Fruit fly (Drosophila melanogaster) whole organism, embryonic: ENCODE results near the gene CG14280.
A peak's percentile ranks its signal among the peaks of the same experiment; 100 is the strongest.

Experiments used
- Abd-B ChIP-seq: fragments of 200-800 bp; sonication (Bioruptor generic); optimal IDR thresholded peaks from 2 replicates; lab custom pipeline; 2018; ENCODE audit warnings: missing biosample characterization, mild to moderate bottlenecking, missing genetic modification characterization, moderate library complexity
- Adf1 ChIP-seq: fragments of 200-800 bp; sonication (Bioruptor generic); IDR thresholded peaks from 2 replicates; pipeline ENCODE4 v1.3.6; 2022; ENCODE audit warnings: missing biosample characterization, missing genetic modification characterization
- Aef1 ChIP-seq: fragments of 200-800 bp; sonication (Bioruptor generic); IDR thresholded peaks from 3 replicates; pipeline ENCODE4 v1.3.6; 2022; ENCODE audit warnings: missing biosample characterization, missing genetic modification characterization
- CG1024 ChIP-seq: fragments of 200-800 bp; sonication (Bioruptor generic); IDR thresholded peaks from 2 replicates; pipeline ENCODE4 v1.3.6; 2022; ENCODE audit warnings: missing biosample characterization, missing genetic modification characterization
- CG10543 ChIP-seq: fragments of 200-800 bp; sonication (Bioruptor generic); optimal IDR thresholded peaks from 3 replicates; lab custom pipeline; 2017; ENCODE audit warnings: missing biosample characterization, mild to moderate bottlenecking, missing genetic modification characterization, moderate library complexity
- CG11085 ChIP-seq: fragments of 200-800 bp; sonication (Bioruptor generic); IDR thresholded peaks from 2 replicates; pipeline ENCODE4 v1.3.6; 2022; ENCODE audit warnings: missing biosample characterization, missing genetic modification characterization
- CG11398 ChIP-seq: fragments of 200-800 bp; sonication (Bioruptor generic); optimal IDR thresholded peaks from 2 replicates; lab custom pipeline; 2016; ENCODE audit warnings: missing biosample characterization, missing genetic modification characterization
- CG11456 ChIP-seq: fragments of 200-800 bp; sonication (Bioruptor generic); IDR thresholded peaks from 3 replicates; pipeline ENCODE4 v1.3.6; 2022; ENCODE audit warnings: missing biosample characterization, missing genetic modification characterization
- CG12659 ChIP-seq: fragments of 200-800 bp; sonication (Bioruptor generic); optimal IDR thresholded peaks from 3 replicates; lab custom pipeline; 2017; ENCODE audit warnings: mild to moderate bottlenecking, missing biosample characterization, missing genetic modification reagents, missing genetic modification characterization
- CG14050 ChIP-seq: fragments of 200-800 bp; sonication (Bioruptor generic); IDR thresholded peaks from 3 replicates; pipeline ENCODE4 v1.3.6; 2022; ENCODE audit warnings: missing biosample characterization, missing genetic modification characterization
- CG15696 ChIP-seq: fragments of 200-800 bp; sonication (Bioruptor generic); optimal IDR thresholded peaks from 2 replicates; lab custom pipeline; 2019; ENCODE audit warnings: missing biosample characterization, mild to moderate bottlenecking, missing genetic modification characterization, moderate library complexity
- CG2202 ChIP-seq: fragments of 200-800 bp; sonication (Bioruptor generic); optimal IDR thresholded peaks from 2 replicates; lab custom pipeline; 2018; ENCODE audit warnings: missing biosample characterization, mild to moderate bottlenecking, missing genetic modification characterization
- CG3281 ChIP-seq: fragments of 200-800 bp; sonication (Bioruptor generic); optimal IDR thresholded peaks from 3 replicates; lab custom pipeline; 2017; ENCODE audit warnings: missing biosample characterization, mild to moderate bottlenecking, missing genetic modification characterization
- CG33213 ChIP-seq: fragments of 200-800 bp; sonication (Bioruptor generic); optimal IDR thresholded peaks from 3 replicates; lab custom pipeline; 2016; ENCODE audit warnings: missing biosample characterization, missing genetic modification characterization
- CG34376 ChIP-seq: fragments of 200-800 bp; sonication (Bioruptor generic); optimal IDR thresholded peaks from 2 replicates; lab custom pipeline; 2018; ENCODE audit warnings: missing biosample characterization, mild to moderate bottlenecking, missing genetic modification characterization
- CG6689 ChIP-seq: fragments of 200-800 bp; sonication (Bioruptor generic); IDR thresholded peaks from 2 replicates; pipeline ENCODE4 v1.3.6; 2022; ENCODE audit warnings: missing biosample characterization, missing genetic modification characterization
- CG6813 ChIP-seq: fragments of 200-800 bp; sonication (Bioruptor generic); optimal IDR thresholded peaks from 2 replicates; lab custom pipeline; 2017; ENCODE audit warnings: missing biosample characterization, missing genetic modification characterization, mild to moderate bottlenecking, moderate library complexity, missing genetic modification reagents
- CG8944 ChIP-seq: fragments of 200-800 bp; sonication (Bioruptor generic); optimal IDR thresholded peaks from 3 replicates; lab custom pipeline; 2016; ENCODE audit warnings: missing biosample characterization, missing genetic modification characterization
- CTCF ChIP-seq: fragments of 200-800 bp; sonication (Bioruptor generic); optimal IDR thresholded peaks from 2 replicates; lab custom pipeline; 2017; ENCODE audit warnings: missing biosample characterization, mild to moderate bottlenecking, missing genetic modification characterization, moderate library complexity
- Camta ChIP-seq: fragments of 200-800 bp; sonication (Bioruptor generic); optimal IDR thresholded peaks from 2 replicates; lab custom pipeline; 2016; ENCODE audit warnings: missing biosample characterization, missing genetic modification characterization
- CoRest ChIP-seq: fragments of 200-800 bp; sonication (Bioruptor generic); optimal IDR thresholded peaks from 3 replicates; lab custom pipeline; 2018; ENCODE audit warnings: missing biosample characterization, mild to moderate bottlenecking, missing genetic modification characterization, moderate library complexity
- Dip2 ChIP-seq: fragments of 200-800 bp; sonication (Bioruptor generic); IDR thresholded peaks from 2 replicates; pipeline ENCODE4 v1.3.6; 2022; ENCODE audit warnings: missing biosample characterization, missing genetic modification characterization
- Drgx ChIP-seq: fragments of 200-800 bp; sonication (Bioruptor generic); IDR thresholded peaks from 2 replicates; pipeline ENCODE4 v1.3.6; 2022; ENCODE audit warnings: missing biosample characterization, missing genetic modification characterization
- E2f1 ChIP-seq: fragments of 200-800 bp; sonication (Bioruptor generic); IDR thresholded peaks from 2 replicates; pipeline ENCODE4 v1.3.6; 2022; ENCODE audit warnings: missing biosample characterization, missing genetic modification characterization
- Gsc ChIP-seq: fragments of 200-800 bp; sonication (Bioruptor generic); IDR thresholded peaks from 2 replicates; pipeline ENCODE4 v1.3.6; 2022; ENCODE audit warnings: missing biosample characterization, missing genetic modification characterization
- Hr78 ChIP-seq, 2 experiments: fragments of 200-800 bp in 1 of 2; fragments of >200 bp in 1 of 2; sonication (Bioruptor generic) in 1 of 2; optimal IDR thresholded peaks; 2 replicates each; lab custom pipeline; 2017 to 2019; ENCODE audit warnings: missing biosample characterization in 2 of 2, missing genetic modification characterization in 2 of 2, mild to moderate bottlenecking in 1 of 2, moderate library complexity in 1 of 2
- MBD-R2 ChIP-seq: fragments of 200-800 bp; sonication (Bioruptor generic); IDR thresholded peaks from 2 replicates; pipeline ENCODE4 v1.3.6; 2022; ENCODE audit warnings: missing biosample characterization, missing genetic modification characterization
- Oaz ChIP-seq: fragments of 200-800 bp; sonication (Bioruptor generic); IDR thresholded peaks from 2 replicates; pipeline ENCODE4 v1.3.6; 2022; ENCODE audit warnings: missing biosample characterization, missing genetic modification characterization
- Opbp ChIP-seq: fragments of 200-800 bp; sonication (Bioruptor generic); IDR thresholded peaks from 3 replicates; pipeline ENCODE4 v1.3.6; 2022; ENCODE audit warnings: missing biosample characterization, missing genetic modification characterization; ENCODE audit not compliant: partially characterized antibody
- Stat92E ChIP-seq, 3 experiments: fragments of >200 bp in 2 of 3; fragments of 200-800 bp in 1 of 3; sonication (Bioruptor generic) in 1 of 3; optimal IDR thresholded peaks; 2 replicates each; lab custom pipeline; 2017 to 2019; ENCODE audit warnings: missing biosample characterization in 3 of 3, missing genetic modification characterization in 3 of 3, mild to moderate bottlenecking in 1 of 3, moderate library complexity in 1 of 3
- aop ChIP-seq: fragments of 200-800 bp; sonication (Bioruptor generic); IDR thresholded peaks from 2 replicates; pipeline ENCODE4 v1.3.6; 2022; ENCODE audit warnings: missing biosample characterization, missing genetic modification characterization
- bsh ChIP-seq, 2 experiments: fragments of 200-800 bp; sonication (Bioruptor generic); optimal IDR thresholded peaks; 2 replicates each; lab custom pipeline; 2017 to 2018; ENCODE audit warnings: mild to moderate bottlenecking in 2 of 2, missing biosample characterization in 2 of 2, missing genetic modification characterization in 2 of 2, moderate library complexity in 1 of 2
- cas ChIP-seq: fragments of 200-800 bp; sonication (Bioruptor generic); IDR thresholded peaks from 2 replicates; pipeline ENCODE4 v1.3.6; 2022; ENCODE audit warnings: missing biosample characterization, missing genetic modification characterization
- chinmo ChIP-seq: fragments of 200-800 bp; sonication (Bioruptor generic); IDR thresholded peaks from 4 replicates; pipeline ENCODE4 v1.3.6; 2022; ENCODE audit warnings: missing biosample characterization, missing genetic modification characterization; ENCODE audit not compliant: partially characterized antibody
- chn ChIP-seq: fragments of 200-800 bp; sonication (Bioruptor generic); optimal IDR thresholded peaks from 2 replicates; lab custom pipeline; 2016; ENCODE audit warnings: missing biosample characterization, missing genetic modification characterization
- croc ChIP-seq: fragments of 200-800 bp; sonication (Bioruptor generic); conservative IDR thresholded peaks from 3 replicates; pipeline ENCODE4 v1.3.6; 2022; ENCODE audit warnings: missing biosample characterization, missing genetic modification characterization
- crol ChIP-seq: fragments of 200-800 bp; sonication (Bioruptor generic); IDR thresholded peaks from 2 replicates; pipeline ENCODE4 v1.3.6; 2022; ENCODE audit warnings: missing biosample characterization, missing genetic modification characterization
- dmrt11E ChIP-seq: fragments of 200-800 bp; sonication (Bioruptor generic); optimal IDR thresholded peaks from 3 replicates; lab custom pipeline; 2018; ENCODE audit warnings: missing biosample characterization, mild to moderate bottlenecking, missing genetic modification characterization, moderate library complexity
- grn ChIP-seq: fragments of 200-800 bp; sonication (Bioruptor generic); optimal IDR thresholded peaks from 3 replicates; lab custom pipeline; 2017; ENCODE audit warnings: missing biosample characterization, missing genetic modification characterization
- hbn ChIP-seq: fragments of 200-800 bp; sonication (Bioruptor generic); IDR thresholded peaks from 2 replicates; pipeline ENCODE4 v1.3.6; 2022; ENCODE audit warnings: missing biosample characterization, missing genetic modification characterization; ENCODE audit not compliant: partially characterized antibody
- her ChIP-seq: fragments of 200-800 bp; sonication (Bioruptor generic); optimal IDR thresholded peaks from 2 replicates; lab custom pipeline; 2016; ENCODE audit warnings: missing biosample characterization, missing genetic modification characterization
- lbe ChIP-seq: fragments of 200-800 bp; sonication (Bioruptor generic); optimal IDR thresholded peaks from 2 replicates; lab custom pipeline; 2016; ENCODE audit warnings: missing biosample characterization, mild to moderate bottlenecking, missing genetic modification characterization
- lilli ChIP-seq: fragments of 200-800 bp; sonication (Bioruptor generic); optimal IDR thresholded peaks from 3 replicates; lab custom pipeline; 2016; ENCODE audit warnings: missing biosample characterization, missing genetic modification characterization
- nau ChIP-seq: fragments of 200-800 bp; sonication (Bioruptor generic); optimal IDR thresholded peaks from 3 replicates; lab custom pipeline; 2017; ENCODE audit warnings: missing biosample characterization, mild to moderate bottlenecking, missing genetic modification characterization, missing genetic modification reagents
- oc ChIP-seq: fragments of 200-800 bp; sonication (Bioruptor generic); optimal IDR thresholded peaks from 2 replicates; lab custom pipeline; 2018; ENCODE audit warnings: missing biosample characterization, mild to moderate bottlenecking, missing genetic modification characterization, moderate library complexity
- onecut ChIP-seq: fragments of 200-800 bp; sonication (Bioruptor generic); IDR thresholded peaks from 2 replicates; pipeline ENCODE4 v1.3.6; 2022; ENCODE audit warnings: missing biosample characterization, missing genetic modification characterization
- psq ChIP-seq: fragments of 200-800 bp; sonication (Bioruptor generic); optimal IDR thresholded peaks from 2 replicates; lab custom pipeline; 2017; ENCODE audit warnings: missing biosample characterization, missing genetic modification characterization
- rib ChIP-seq: fragments of 200-800 bp; sonication (Bioruptor generic); IDR thresholded peaks from 2 replicates; pipeline ENCODE4 v1.3.6; 2022; ENCODE audit warnings: missing biosample characterization, missing genetic modification characterization
- schlank ChIP-seq: fragments of 200-800 bp; sonication (Bioruptor generic); optimal IDR thresholded peaks from 2 replicates; lab custom pipeline; 2018; ENCODE audit warnings: missing biosample characterization, mild to moderate bottlenecking, missing genetic modification characterization
- stwl ChIP-seq: fragments of 200-800 bp; sonication (Bioruptor generic); optimal IDR thresholded peaks from 3 replicates; lab custom pipeline; 2018; ENCODE audit warnings: missing biosample characterization, mild to moderate bottlenecking, missing genetic modification characterization, moderate library complexity
- twi ChIP-seq: fragments of 200-800 bp; optimal IDR thresholded peaks from 2 replicates; lab custom pipeline; 2019; ENCODE audit warnings: missing biosample characterization, mild to moderate bottlenecking, missing genetic modification characterization, moderate library complexity

CG14280 gene

DNA sequence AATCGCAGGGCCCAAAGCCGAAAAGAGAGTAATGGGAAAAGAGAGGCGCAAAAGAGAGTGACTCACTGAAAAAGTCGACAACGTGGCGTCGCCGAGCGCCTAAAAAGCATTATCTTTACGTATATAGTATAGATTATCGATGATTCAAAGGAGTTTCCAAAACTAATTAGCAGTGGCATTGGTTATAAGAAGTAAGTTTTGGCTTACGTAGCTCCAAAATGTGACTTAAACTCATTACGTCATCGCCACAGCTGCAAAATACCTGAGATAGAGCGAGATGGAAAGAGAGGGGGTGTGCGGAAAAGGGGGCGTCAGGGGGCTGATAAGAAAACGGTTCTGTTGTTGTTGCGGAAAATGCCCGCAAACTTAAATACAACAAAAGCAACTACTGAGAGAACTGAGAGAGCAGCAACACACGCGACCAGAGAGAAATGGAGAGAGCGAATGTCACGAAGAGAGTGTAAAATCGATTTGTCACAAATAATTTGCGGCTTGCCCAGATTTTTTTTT is 31.1 kb upstream of the CG14280 start (continued):
- TF ChIP-seq CG12659 (no peak), Aef1 (GFP tag; lab: Robert Waterston, UW) (peak; percentile 36), rib (GFP tag; lab: Robert Waterston, UW) (peak; percentile 30; the same call in 1 of the 2 replicates), CG10543 (no peak), hbn (no peak), CG11398 (GFP tag; lab: Kevin White, UChicago) (no peak), Oaz (GFP tag; lab: Robert Waterston, UW) (no peak), chn (peak; percentile 8), her (GFP tag; lab: Kevin White, UChicago) (no peak), Opbp (GFP tag; lab: Robert Waterston, UW) (0 out of 3 replicates have a peak, but pooled peaks have one; percentile 12), CG11085 (GFP tag; lab: Robert Waterston, UW) (no peak), CG6813 (GFP tag; lab: Kevin White, UChicago) (no peak), cas (GFP tag; lab: Robert Waterston, UW) (no peak), lilli (GFP tag; lab: Kevin White, UChicago) (no peak), CG2202 (no peak), Abd-B (GFP tag; lab: Kevin White, UChicago) (no peak), MBD-R2 (GFP tag; lab: Robert Waterston, UW) (peak; percentile 44; the same call in 1 of the 2 replicates), CG34376 (peak; percentile 3), CTCF (GFP tag; lab: Kevin White, UChicago) (no peak), onecut (GFP tag; lab: Robert Waterston, UW) (peak; percentile 97), CG33213 (GFP tag; lab: Kevin White, UChicago) (no peak), oc (tag; lab: Kevin White, UChicago) (no peak), E2f1 (GFP tag; lab: Robert Waterston, UW) (no peak), Stat92E (GFP tag; optimal IDR thresholded peaks at IDR 0.05; lab: Kevin White, UChicago) (no peak), bsh (GFP tag; optimal IDR thresholded peaks at IDR 0.05; lab: Kevin White, UChicago) (no peak), crol (peak; percentile 95), CG6689 (GFP tag; lab: Robert Waterston, UW) (0 out of 2 replicates have a peak, but pooled peaks have one; percentile 21), chinmo (GFP tag; lab: Robert Waterston, UW) (0 out of 4 replicates have a peak, but pooled peaks have one; percentile 41), aop (no peak), dmrt11E (tag; lab: Kevin White, UChicago) (no peak), Dip2 (GFP tag; lab: Robert Waterston, UW) (no peak), Camta (GFP tag; lab: Kevin White, UChicago) (no peak), CG14050 (GFP tag; lab: Robert Waterston, UW) (no peak), CoRest (tag; lab: Kevin White, UChicago) (no peak), nau (GFP tag; lab: Kevin White, UChicago) (no peak), stwl (tag; lab: Kevin White, UChicago) (no peak), lbe (GFP tag; lab: Kevin White, UChicago) (no peak), CG1024 (GFP tag; lab: Robert Waterston, UW) (no peak), CG8944 (no peak), Drgx (GFP tag; lab: Robert Waterston, UW) (no peak), Adf1 (no peak), CG3281 (GFP tag; lab: Kevin White, UChicago) (no peak), psq (GFP tag; lab: Kevin White, UChicago) (no peak), schlank (tag; lab: Kevin White, UChicago) (no peak), Gsc (GFP tag; lab: Robert Waterston, UW) (no peak), grn (GFP tag; lab: Kevin White, UChicago) (peak; percentile 76), Hr78 (GFP tag; optimal IDR thresholded peaks at IDR 0.05; lab: Kevin White, UChicago) (peak in 1 of 2 experiments; percentile 6), CG11456 (GFP tag; lab: Robert Waterston, UW) (no peak), twi (no peak), croc (GFP tag; lab: Robert Waterston, UW) (no peak), CG15696 (tag; lab: Kevin White, UChicago) (no peak)
